Worm (Caenorhabditis elegans) whole organism, L1 larva: ENCODE measurements around the gene srd-45.

Experiments used
- C04F5.9 ChIP-seq: sonication (generic microtip); optimal IDR thresholded peaks from 2 replicates; lab custom pipeline; 2016; ENCODE audit warnings: missing genetic modification characterization, missing compliant biosample characterization
- C16A3.4 ChIP-seq: fragments of 150-350 bp; optimal IDR thresholded peaks from 2 replicates; lab custom pipeline; 2014; ENCODE audit warnings: missing biosample characterization, missing genetic modification characterization
- F16B12.6 ChIP-seq: fragments of 150-350 bp; optimal IDR thresholded peaks from 2 replicates; lab custom pipeline; 2014; ENCODE audit warnings: missing biosample characterization, missing genetic modification characterization
- Y116A8C.19 ChIP-seq: sonication (generic microtip); optimal IDR thresholded peaks from 2 replicates; lab custom pipeline; 2016; ENCODE audit warnings: missing compliant biosample characterization, missing genetic modification characterization, borderline replicate concordance
- aha-1 ChIP-seq: fragments of 150-350 bp; optimal IDR thresholded peaks from 2 replicates; lab custom pipeline; 2014; ENCODE audit warnings: missing biosample characterization, missing genetic modification characterization
- alr-1 ChIP-seq: fragments of 200-800 bp; sonication (Bioruptor generic); optimal IDR thresholded peaks from 2 replicates; lab custom pipeline; 2018; ENCODE audit warnings: borderline replicate concordance, mild to moderate bottlenecking, missing genetic modification characterization, missing compliant biosample characterization
- aly-2 ChIP-seq: fragments of 150-350 bp; optimal IDR thresholded peaks from 2 replicates; lab custom pipeline; 2014; ENCODE audit warnings: missing biosample characterization, missing genetic modification characterization
- ama-1 ChIP-seq: fragments of 150-350 bp; optimal IDR thresholded peaks from 2 replicates; lab custom pipeline; 2014
- dsc-1 ChIP-seq: sonication (generic microtip); optimal IDR thresholded peaks from 2 replicates; lab custom pipeline; 2016; ENCODE audit warnings: mild to moderate bottlenecking, missing genetic modification characterization, missing compliant biosample characterization
- efl-1 ChIP-seq, 4 experiments: fragments of 150-350 bp; optimal IDR thresholded peaks in 3 of 4; peaks in 1 of 4; 1 replicate in 1 of 4; 2 replicates in 3 of 4; lab custom pipeline; 2014; ENCODE audit warnings: missing biosample characterization in 2 of 4, missing genetic modification characterization in 2 of 4, missing genetic modification reagents in 2 of 4
- ets-5 ChIP-seq: fragments of 200-800 bp; sonication (Bioruptor generic); IDR thresholded peaks from 2 replicates; pipeline ENCODE4 v1.3.6; 2022; ENCODE audit warnings: missing genetic modification characterization, missing compliant biosample characterization
- fkh-8 ChIP-seq: sonication (generic microtip); optimal IDR thresholded peaks from 2 replicates; lab custom pipeline; 2016; ENCODE audit warnings: mild to moderate bottlenecking, missing genetic modification characterization, missing compliant biosample characterization
- fos-1 ChIP-seq: fragments of 150-350 bp; optimal IDR thresholded peaks from 2 replicates; lab custom pipeline; 2014; ENCODE audit warnings: missing biosample characterization, missing genetic modification characterization
- hlh-4 ChIP-seq: sonication (generic microtip); optimal IDR thresholded peaks from 2 replicates; lab custom pipeline; 2016; ENCODE audit warnings: mild to moderate bottlenecking, missing genetic modification characterization, missing compliant biosample characterization
- isw-1 ChIP-seq: fragments of 200-800 bp; sonication (Bioruptor generic); IDR thresholded peaks from 2 replicates; pipeline ENCODE4 v1.3.6; 2022; ENCODE audit warnings: missing genetic modification characterization, missing compliant biosample characterization
- jun-1 ChIP-seq: fragments of 150-350 bp; optimal IDR thresholded peaks from 2 replicates; lab custom pipeline; 2014; ENCODE audit warnings: missing biosample characterization, missing genetic modification reagents, missing genetic modification characterization
- lin-13 ChIP-seq: fragments of 150-350 bp; optimal IDR thresholded peaks from 2 replicates; lab custom pipeline; 2014; ENCODE audit warnings: missing biosample characterization, missing genetic modification reagents, missing genetic modification characterization
- lin-15B ChIP-seq: fragments of 150-350 bp; sonication (generic microtip); optimal IDR thresholded peaks from 3 replicates; lab custom pipeline; 2014; ENCODE audit warnings: missing biosample characterization, missing genetic modification characterization
- lin-35 ChIP-seq, 2 experiments: fragments of 150-350 bp; optimal IDR thresholded peaks; 2 replicates each; lab custom pipeline; 2014; ENCODE audit warnings: missing biosample characterization in 2 of 2, missing genetic modification characterization in 2 of 2, missing genetic modification reagents in 2 of 2
- lir-3 ChIP-seq: sonication (generic microtip); optimal IDR thresholded peaks from 2 replicates; lab custom pipeline; 2016; ENCODE audit warnings: mild to moderate bottlenecking, missing genetic modification characterization, moderate library complexity, missing compliant biosample characterization; ENCODE audit not compliant: poor library complexity
- mdl-1 ChIP-seq, 2 experiments: fragments of 150-350 bp; optimal IDR thresholded peaks; 2 replicates each; lab custom pipeline; 2014 to 2017; ENCODE audit warnings: missing biosample characterization in 2 of 2, missing genetic modification characterization in 2 of 2, inconsistent platforms in 1 of 2
- mef-2 ChIP-seq: fragments of 150-350 bp; optimal IDR thresholded peaks from 2 replicates; lab custom pipeline; 2014; ENCODE audit warnings: missing biosample characterization, missing genetic modification characterization
- mep-1 ChIP-seq: fragments of 150-350 bp; optimal IDR thresholded peaks from 2 replicates; lab custom pipeline; 2014; ENCODE audit warnings: missing biosample characterization, missing genetic modification characterization
- nhr-12 ChIP-seq: sonication (generic microtip); optimal IDR thresholded peaks from 2 replicates; lab custom pipeline; 2017; ENCODE audit warnings: missing biosample characterization, missing genetic modification characterization
- nhr-28 ChIP-seq: fragments of 150-350 bp; optimal IDR thresholded peaks from 2 replicates; lab custom pipeline; 2014; ENCODE audit warnings: missing biosample characterization, missing genetic modification characterization
- nhr-71 ChIP-seq: sonication (generic microtip); optimal IDR thresholded peaks from 2 replicates; lab custom pipeline; 2016; ENCODE audit warnings: mild to moderate bottlenecking, missing genetic modification characterization, moderate library complexity, missing compliant biosample characterization
- nhr-85 ChIP-seq: sonication (generic microtip); peaks from one replicate; lab custom pipeline; 2016; ENCODE audit warnings: missing genetic modification characterization, inconsistent platforms, missing compliant biosample characterization
- nhr-90 ChIP-seq: sonication (generic microtip); optimal IDR thresholded peaks from 2 replicates; lab custom pipeline; 2016; ENCODE audit warnings: mild to moderate bottlenecking, missing genetic modification characterization, missing compliant biosample characterization; ENCODE audit not compliant: poor library complexity
- pax-3 ChIP-seq: fragments of 200-800 bp; sonication (Bioruptor generic); optimal IDR thresholded peaks from 2 replicates; lab custom pipeline; 2018; ENCODE audit warnings: mild to moderate bottlenecking, missing genetic modification characterization, moderate library complexity, missing compliant biosample characterization
- snu-23 ChIP-seq: sonication (generic microtip); optimal IDR thresholded peaks from 2 replicates; lab custom pipeline; 2016; ENCODE audit warnings: missing genetic modification characterization, missing compliant biosample characterization
- swsn-7 ChIP-seq: sonication (generic microtip); optimal IDR thresholded peaks from 2 replicates; lab custom pipeline; 2016; ENCODE audit warnings: missing genetic modification characterization, missing compliant biosample characterization
- unc-30 ChIP-seq: sonication (generic microtip); optimal IDR thresholded peaks from 2 replicates; lab custom pipeline; 2017; ENCODE audit warnings: missing biosample characterization, missing genetic modification characterization
- xbp-1 ChIP-seq: sonication (generic microtip); optimal IDR thresholded peaks from 2 replicates; lab custom pipeline; 2016; ENCODE audit warnings: missing genetic modification characterization, missing compliant biosample characterization

The srd-45 gene

ce11 chrX:12320737-12321136 lies 8.0 kb upstream of the srd-45 start, which contains the start of gene ceh-40:
Gene ceh-40, minus strand, starts transcription at chrX:12320777.
- TF ChIP-seq lin-35 (GFP tag; optimal IDR thresholded peaks at IDR 0.05; lab: Kevin White, UChicago) (no peak), unc-30 (tag; lab: Kevin White, UChicago) (no peak), fos-1 (tag; lab: Kevin White, UChicago) (no peak), swsn-7 (tag; lab: Kevin White, UChicago) (no peak), mdl-1 (tag; optimal IDR thresholded peaks at IDR 0.05; lab: Kevin White, UChicago) (no peak), jun-1 (tag; lab: Kevin White, UChicago) (no peak), alr-1 (no peak), ets-5 (GFP tag; lab: Robert Waterston, UW) (no peak)

DNA sequence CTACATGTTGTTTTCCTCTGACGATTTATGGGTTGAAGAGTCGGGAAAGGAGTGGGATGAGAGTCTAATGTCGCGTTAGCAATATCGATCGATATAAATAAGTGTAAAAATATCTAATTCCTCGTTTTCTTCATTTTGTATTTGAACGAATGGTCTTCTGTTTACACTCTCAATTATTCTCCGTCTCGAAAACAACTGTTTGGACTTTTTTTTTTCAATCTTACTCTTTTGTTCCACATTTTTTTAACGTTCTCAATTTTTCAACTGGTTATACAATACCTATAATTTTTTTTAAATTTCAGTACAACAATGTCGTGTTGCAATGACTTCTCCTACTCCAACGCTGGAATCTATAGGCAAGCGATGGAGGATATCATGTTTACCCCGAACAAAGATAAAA lies 7.4 kb upstream of the srd-45 start, which contains the start of gene F17A2.13:
Gene F17A2.13, plus strand, starts transcription at position 301 of the 400 bp plus-strand sequence.
- TF ChIP-seq nhr-85 (tag; lab: Kevin White, UChicago), result no peak
- TF ChIP-seq xbp-1 (tag; lab: Kevin White, UChicago), result no peak
- TF ChIP-seq dsc-1 (tag; lab: Kevin White, UChicago), result no peak
- no peak for TF ChIP-seq C16A3.4 (tag; lab: Kevin White, UChicago)
- no peak for TF ChIP-seq unc-30 (tag; lab: Kevin White, UChicago)
- no peak for TF ChIP-seq lir-3 (tag; lab: Kevin White, UChicago)
- TF ChIP-seq F16B12.6, result no peak

DNA sequence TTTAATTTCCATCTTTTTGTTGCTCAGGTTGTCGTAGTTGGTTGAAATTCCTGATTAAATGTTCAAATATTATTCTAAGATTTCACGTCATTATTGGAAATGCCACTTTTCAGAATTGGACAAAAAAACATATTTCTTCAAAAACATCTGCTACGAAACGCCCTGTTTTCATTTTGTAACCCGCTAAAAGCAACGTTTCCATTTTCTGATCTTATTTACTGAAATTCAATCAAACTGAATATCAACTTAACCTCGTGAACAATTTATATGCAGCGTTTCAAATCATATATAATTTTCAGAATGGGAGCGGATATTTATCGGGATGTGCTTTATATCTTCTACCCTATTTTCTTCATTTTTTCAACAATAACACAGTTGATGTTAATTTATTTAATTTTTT lies 5.3 kb upstream of the srd-45 start, which contains the start of gene srd-40:
Gene srd-40, plus strand, starts transcription at position 301 of the 400 bp plus-strand sequence.
- no peak for TF ChIP-seq Y116A8C.19 (tag; lab: Kevin White, UChicago)
- TF ChIP-seq fkh-8 (tag; lab: Kevin White, UChicago), result peak; percentile 44
- TF ChIP-seq hlh-4, result peak; percentile 19
- TF ChIP-seq xbp-1 (tag; lab: Kevin White, UChicago), result no peak

DNA sequence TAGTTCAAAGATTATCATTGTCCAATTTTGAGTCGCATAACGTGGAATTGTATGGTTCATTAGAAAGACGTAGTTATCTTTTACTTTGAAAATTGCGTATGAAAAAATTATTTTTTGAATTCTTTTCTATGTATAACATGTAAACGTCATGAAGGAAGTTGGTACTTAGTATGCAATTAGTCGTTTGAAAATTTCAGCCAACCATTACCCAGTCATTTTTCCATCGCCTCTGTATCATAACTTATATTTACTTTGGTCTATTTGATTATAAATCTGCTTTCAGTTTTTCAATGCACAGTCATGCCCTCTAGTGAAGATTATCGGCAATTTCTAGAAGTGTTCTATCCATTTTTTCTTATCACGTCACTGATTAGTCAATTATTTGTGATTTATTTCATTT lies 2.4 kb upstream of the srd-45 start, which contains the start of gene srd-41:
Gene srd-41, plus strand, starts transcription at position 301 of the 400 bp plus-strand sequence.
- TF ChIP-seq snu-23 (GFP tag; lab: Kevin White, UChicago) (no peak), mdl-1 (tag; optimal IDR thresholded peaks at IDR 0.05; lab: Kevin White, UChicago) (no peak), mef-2 (tag; lab: Kevin White, UChicago) (no peak), nhr-12 (no peak)

- peak; percentile 18 for TF ChIP-seq nhr-71 (tag; lab: Kevin White, UChicago)
- no peak for TF ChIP-seq F16B12.6
- no peak for TF ChIP-seq fkh-8 (tag; lab: Kevin White, UChicago)
- TF ChIP-seq, all 84 proteins: peak for 1
Observed at ce11 chrX:12331795-12332194, 3.0 kb downstream of the srd-45 start, which contains the start of gene srd-46. Gene srd-46, plus strand, starts transcription at chrX:12332095.

ce11 chrX:12333479-12333878 lies 4.7 kb downstream of the srd-45 start, which contains the start of gene srd-47:
Gene srd-47, plus strand, starts transcription at chrX:12333642.
- no peak for TF ChIP-seq ama-1 (lab: Kevin White, UChicago)
- no peak for TF ChIP-seq efl-1 (optimal IDR thresholded peaks at IDR 0.05; lab: Kevin White, UChicago)
- peak in 1 of 2 experiments; percentile 70 for TF ChIP-seq efl-1 (GFP tag; optimal IDR thresholded peaks at IDR 0.05 in 1 of 2; lab: Kevin White, UChicago)
- TF ChIP-seq, all 84 proteins: peak for 1

DNA sequence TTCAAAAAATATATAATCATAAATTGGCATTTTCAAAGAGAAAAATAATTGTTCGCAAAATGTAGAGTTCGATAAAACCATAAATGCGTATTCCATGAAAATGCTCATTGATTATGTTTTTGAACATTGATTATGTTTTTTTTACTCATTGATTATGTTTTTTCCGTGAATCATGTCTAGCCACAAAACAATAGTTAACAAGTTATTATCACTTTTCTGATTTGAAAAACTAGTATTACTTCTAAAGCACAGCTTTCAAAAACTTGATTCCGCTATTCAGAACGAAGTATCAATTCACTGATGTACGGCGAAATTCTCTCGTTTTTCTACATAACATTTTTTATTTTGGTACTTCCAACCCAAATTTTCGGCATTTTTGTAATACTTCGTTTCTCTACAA lies 7.0 kb downstream of the srd-45 start, which contains the start of gene srd-48:
Gene srd-48, plus strand, starts transcription at position 301 of the 400 bp plus-strand sequence.
- TF ChIP-seq aha-1 (tag; lab: Kevin White, UChicago) (no peak), C04F5.9 (tag; lab: Kevin White, UChicago) (no peak), isw-1 (GFP tag; lab: Robert Waterston, UW) (no peak), lin-15B (no peak), nhr-90 (no peak), aly-2 (tag; lab: Kevin White, UChicago) (no peak), nhr-28 (tag; lab: Kevin White, UChicago) (no peak), lin-13 (GFP tag; lab: Kevin White, UChicago) (no peak), pax-3 (tag; lab: Kevin White, UChicago) (no peak), mep-1 (tag; lab: Kevin White, UChicago) (no peak), nhr-71 (tag; lab: Kevin White, UChicago) (no peak)
